Worm (Caenorhabditis elegans): ENCODE measurements around the gene F47D2.11.

Gene F47D2.11

DNA sequence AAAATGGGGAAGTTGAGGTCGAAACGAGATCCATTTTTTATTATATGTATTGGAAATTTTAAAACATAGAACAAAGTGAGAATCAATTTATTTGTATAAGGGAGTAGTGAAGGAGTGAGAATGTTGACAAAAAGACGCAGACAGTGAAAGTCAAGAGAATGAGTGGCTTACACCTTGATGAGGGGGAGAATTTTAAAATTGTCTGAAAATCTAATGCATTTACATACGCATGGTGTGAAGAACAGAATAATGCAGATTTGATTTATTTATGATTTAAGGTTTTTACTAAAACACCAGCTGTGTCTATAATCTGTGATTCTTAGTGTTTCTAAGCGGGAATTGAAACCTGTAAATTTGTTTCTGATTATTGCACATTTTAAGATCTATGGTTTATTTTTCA is 29.6 kb upstream of the F47D2.11 start, which contains the start of gene nhr-125 (continued):
- TF ChIP-seq snpc-4 (GFP tag; optimal IDR thresholded peaks at IDR 0.05) (no peak), snpc-4 (tag; optimal IDR thresholded peaks at IDR 0.05) (no peak), rec-8 (tag; optimal IDR thresholded peaks at IDR 0.05) (no peak)

DNA sequence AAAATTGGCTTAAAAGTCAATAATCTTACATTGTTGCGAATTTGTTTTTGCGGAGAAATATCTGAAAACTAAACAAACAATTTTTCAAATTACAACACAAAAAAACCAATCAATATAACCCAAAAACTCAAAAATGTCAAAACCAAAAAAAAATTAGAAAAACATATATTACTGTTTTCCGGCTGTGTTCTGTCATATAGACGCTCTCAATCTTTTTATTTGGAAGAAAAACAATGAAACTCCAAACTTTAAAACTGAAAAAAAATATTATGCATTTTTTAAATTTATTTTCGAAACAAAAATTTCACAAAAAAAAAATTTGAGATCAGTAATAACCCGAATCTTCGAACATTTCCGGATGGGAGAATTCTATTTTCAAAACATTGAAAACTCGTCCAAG is 26.9 kb upstream of the F47D2.11 start, which contains the start of gene R02D1.2:
Gene R02D1.2, minus strand, starts transcription at position 101 of the 400 bp plus-strand sequence.
- no peak for TF ChIP-seq somi-1 (GFP tag; optimal IDR thresholded peaks at IDR 0.05)
- no peak for TF ChIP-seq sptf-2 (GFP tag; optimal IDR thresholded peaks at IDR 0.05)
- TF ChIP-seq Y95B8A.8 (GFP tag; IDR thresholded peaks at IDR 0.05), result no peak
- no peak for TF ChIP-seq F57A8.1 (GFP tag; optimal IDR thresholded peaks at IDR 0.05)
- no peak for TF ChIP-seq ztf-28 (GFP tag; IDR thresholded peaks at IDR 0.05)
- no peak for TF ChIP-seq F49E8.2 (tag; optimal IDR thresholded peaks at IDR 0.05; ENCODE audit: insufficient read depth)
- no peak for TF ChIP-seq F22D6.2 (tag; optimal IDR thresholded peaks at IDR 0.05)
- no peak for TF ChIP-seq atf-7 (tag; optimal IDR thresholded peaks at IDR 0.05)
- no peak for TF ChIP-seq lin-35 (GFP tag; optimal IDR thresholded peaks at IDR 0.05)
- TF ChIP-seq ztf-6 (GFP tag; IDR thresholded peaks at IDR 0.05), result no peak
- TF ChIP-seq lsl-1 (GFP tag; optimal IDR thresholded peaks at IDR 0.05), result no peak
- TF ChIP-seq mxl-1 (tag; optimal IDR thresholded peaks at IDR 0.05), result no peak
- no peak for TF ChIP-seq tbp1 (GFP tag; optimal IDR thresholded peaks at IDR 0.05)
- TF ChIP-seq B0035.1 (tag; optimal IDR thresholded peaks at IDR 0.05), result no peak
- no peak for TF ChIP-seq ztf-25 (GFP tag; IDR thresholded peaks at IDR 0.05)
- TF ChIP-seq dox-1 (GFP tag; IDR thresholded peaks at IDR 0.05), result no peak
- no peak for TF ChIP-seq ztf-18 (tag; optimal IDR thresholded peaks at IDR 0.05)
- TF ChIP-seq nhr-179 (tag; optimal IDR thresholded peaks at IDR 0.05), result no peak

DNA sequence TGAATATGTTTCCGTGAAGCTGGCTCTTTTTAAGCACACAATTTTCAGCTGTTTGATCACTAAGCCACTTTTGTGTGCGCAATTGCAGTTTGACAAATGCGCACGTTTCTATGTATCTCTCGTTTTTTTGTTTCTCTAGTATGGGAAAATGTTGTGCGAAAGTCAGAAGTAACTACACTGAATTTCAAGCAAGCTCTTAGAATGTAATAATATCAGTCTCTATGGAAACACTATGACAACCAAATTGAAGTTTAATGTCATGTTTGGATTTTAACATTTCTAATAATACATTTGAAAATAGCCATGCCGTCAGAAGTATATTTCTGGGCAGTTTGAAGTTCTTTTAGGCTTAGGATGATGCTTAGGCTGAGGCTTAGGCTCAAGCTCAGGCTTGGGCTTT is 24.0 kb upstream of the F47D2.11 start, which contains the start of gene ZC132.9:
Gene ZC132.9, minus strand, starts transcription at position 101 of the 400 bp plus-strand sequence.
- TF ChIP-seq B0035.1 (tag; optimal IDR thresholded peaks at IDR 0.05) (no peak), somi-1 (GFP tag; optimal IDR thresholded peaks at IDR 0.05) (no peak), dox-1 (GFP tag; IDR thresholded peaks at IDR 0.05) (no peak), ama-1 (optimal IDR thresholded peaks at IDR 0.05) (no peak), ama-1 (GFP tag; optimal IDR thresholded peaks at IDR 0.05) (no peak), F52B5.7 (tag; optimal IDR thresholded peaks at IDR 0.05) (no peak), lir-1 (GFP tag; conservative IDR thresholded peaks at IDR 0.05) (no peak), snpc-1.3 (tag; optimal IDR thresholded peaks at IDR 0.05; ENCODE audit: insufficient read depth) (no peak), snpc-3.4 (tag; optimal IDR thresholded peaks at IDR 0.05) (no peak)

DNA sequence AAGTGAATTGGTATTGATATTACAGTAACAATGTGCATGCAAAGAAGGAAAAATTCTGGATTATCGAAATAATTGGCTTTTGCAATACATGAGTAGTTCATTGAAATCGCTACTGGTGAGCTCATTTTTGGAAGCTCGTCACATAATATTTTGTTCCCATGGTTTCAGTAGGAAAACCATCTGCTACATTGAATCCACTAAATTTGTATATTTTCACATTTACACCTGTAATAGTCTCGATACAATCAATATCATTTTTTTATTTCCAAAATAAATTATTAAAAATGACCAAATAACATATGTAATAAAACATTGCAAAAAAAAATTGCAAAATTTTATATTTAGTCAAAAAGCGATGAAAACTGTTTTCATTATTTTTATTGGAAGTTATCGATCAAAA is 19.2 kb upstream of the F47D2.11 start, which contains the start of gene srh-192:
Gene srh-192, minus strand, starts transcription at position 101 of the 400 bp plus-strand sequence.
- no peak for TF ChIP-seq madf-6 (GFP tag; IDR thresholded peaks at IDR 0.05)
- no peak for TF ChIP-seq atf-7 (tag; optimal IDR thresholded peaks at IDR 0.05)
- no peak for TF ChIP-seq hlh-12 (tag; optimal IDR thresholded peaks at IDR 0.05)
- no peak for TF ChIP-seq B0336.3 (GFP tag; IDR thresholded peaks at IDR 0.05)
- TF ChIP-seq die-1 (tag; optimal IDR thresholded peaks at IDR 0.05), result no peak

DNA sequence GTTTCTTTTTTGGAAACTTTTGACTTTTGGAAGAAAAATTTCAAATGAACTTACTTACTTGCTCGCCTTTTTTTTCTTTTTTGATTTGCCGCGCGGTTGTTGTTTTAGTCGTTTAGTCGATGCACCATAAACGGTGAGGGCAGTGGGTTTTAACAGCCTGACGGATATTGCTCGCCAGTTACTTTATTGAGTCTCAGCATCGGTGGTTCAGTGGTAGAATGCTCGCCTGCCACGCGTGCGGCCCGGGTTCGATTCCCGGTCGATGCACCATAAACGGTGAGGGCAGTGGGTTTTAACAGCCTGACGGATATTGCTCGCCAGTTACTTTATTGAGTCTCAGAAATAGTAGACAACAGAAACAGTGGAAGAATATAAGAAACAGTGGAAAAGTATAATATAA is 14.6 kb upstream of the F47D2.11 start:
- peak; percentile 27 for TF ChIP-seq rpc-1 (optimal IDR thresholded peaks at IDR 0.05)
- TF ChIP-seq rpc-1 (tag; optimal IDR thresholded peaks at IDR 0.05), result peak; percentile 67
- TF ChIP-seq tbp1 (GFP tag; optimal IDR thresholded peaks at IDR 0.05), result peak; percentile 73
- peak; percentile 63 for TF ChIP-seq D2030.7 (GFP tag; IDR thresholded peaks at IDR 0.05)
- peak; percentile 46 for TF ChIP-seq B0261.1 (tag; optimal IDR thresholded peaks at IDR 0.05)
- TF ChIP-seq lin-26 (GFP tag; IDR thresholded peaks at IDR 0.05), result peak; percentile 67; the same call in 1 of the 2 replicates
